Worm (Caenorhabditis elegans) whole organism, mixed stage, embryonic: ENCODE results near the gene T28F3.5.

Experiments used
- M03D4.4 ChIP-seq: sonication (generic microtip); optimal IDR thresholded peaks from 2 replicates; lab custom pipeline; 2017; ENCODE audit warnings: mild to moderate bottlenecking, missing genetic modification characterization, missing compliant biosample characterization
- bed-3 ChIP-seq: fragments of 200-800 bp; sonication (Bioruptor generic); optimal IDR thresholded peaks from 3 replicates; lab custom pipeline; 2018; ENCODE audit warnings: mild to moderate bottlenecking, missing genetic modification characterization, moderate library complexity, missing compliant biosample characterization
- blmp-1 ChIP-seq: fragments of 150-350 bp; optimal IDR thresholded peaks from 2 replicates; lab custom pipeline; 2014; ENCODE audit warnings: missing biosample characterization, missing genetic modification characterization
- ceh-39 ChIP-seq: fragments of 150-350 bp; optimal IDR thresholded peaks from 2 replicates; lab custom pipeline; 2014; ENCODE audit warnings: missing biosample characterization, missing genetic modification characterization
- ceh-43 ChIP-seq: fragments of 200-800 bp; sonication (Bioruptor generic); optimal IDR thresholded peaks from 2 replicates; lab custom pipeline; 2018; ENCODE audit warnings: mild to moderate bottlenecking, missing genetic modification characterization, moderate library complexity, missing compliant biosample characterization
- ceh-83 ChIP-seq: fragments of 200-800 bp; sonication (Bioruptor generic); optimal IDR thresholded peaks from 2 replicates; lab custom pipeline; 2018; ENCODE audit warnings: mild to moderate bottlenecking, missing genetic modification characterization, missing compliant biosample characterization
- ces-1 ChIP-seq: fragments of 150-350 bp; optimal IDR thresholded peaks from 2 replicates; lab custom pipeline; 2014; ENCODE audit warnings: missing biosample characterization, missing genetic modification reagents, missing genetic modification characterization
- cnd-1 ChIP-seq: fragments of 200-800 bp; sonication (Bioruptor generic); optimal IDR thresholded peaks from 2 replicates; lab custom pipeline; 2018; ENCODE audit warnings: mild to moderate bottlenecking, missing genetic modification characterization, missing compliant biosample characterization
- drap-1 ChIP-seq: fragments of 200-800 bp; sonication (Bioruptor generic); optimal IDR thresholded peaks from 3 replicates; lab custom pipeline; 2018; ENCODE audit warnings: mild to moderate bottlenecking, missing genetic modification characterization, missing compliant biosample characterization
- elt-3 ChIP-seq: fragments of 150-350 bp; optimal IDR thresholded peaks from 2 replicates; lab custom pipeline; 2014; ENCODE audit warnings: missing biosample characterization, missing genetic modification characterization
- ham-2 ChIP-seq: fragments of 200-800 bp; sonication (Bioruptor generic); optimal IDR thresholded peaks from 2 replicates; lab custom pipeline; 2018; ENCODE audit warnings: mild to moderate bottlenecking, missing genetic modification characterization, missing compliant biosample characterization
- hlh-1 ChIP-seq: fragments of 150-350 bp; optimal IDR thresholded peaks from 2 replicates; lab custom pipeline; 2014; ENCODE audit warnings: missing biosample characterization, missing genetic modification reagents, missing genetic modification characterization
- lin-13 ChIP-seq: fragments of 150-350 bp; optimal IDR thresholded peaks from 2 replicates; lab custom pipeline; 2014; ENCODE audit warnings: missing biosample characterization, missing genetic modification characterization
- lin-32 ChIP-seq: fragments of 200-800 bp; sonication (Bioruptor generic); optimal IDR thresholded peaks from 2 replicates; lab custom pipeline; 2018; ENCODE audit warnings: mild to moderate bottlenecking, missing genetic modification characterization, missing compliant biosample characterization
- lsy-2 ChIP-seq: fragments of 150-350 bp; optimal IDR thresholded peaks from 2 replicates; lab custom pipeline; 2014; ENCODE audit warnings: missing biosample characterization, missing genetic modification characterization
- mab-5 ChIP-seq: fragments of 150-350 bp; optimal IDR thresholded peaks from 2 replicates; lab custom pipeline; 2014; ENCODE audit warnings: missing biosample characterization, missing genetic modification characterization
- mls-2 ChIP-seq: sonication (generic microtip); optimal IDR thresholded peaks from 2 replicates; lab custom pipeline; 2016; ENCODE audit warnings: mild to moderate bottlenecking, missing genetic modification characterization, moderate library complexity, missing compliant biosample characterization
- nhr-12 ChIP-seq: fragments of 150-350 bp; optimal IDR thresholded peaks from 2 replicates; lab custom pipeline; 2014; ENCODE audit warnings: missing biosample characterization, missing genetic modification characterization
- nhr-2 ChIP-seq: fragments of 150-350 bp; optimal IDR thresholded peaks from 2 replicates; lab custom pipeline; 2014; ENCODE audit warnings: missing biosample characterization, missing genetic modification characterization
- nhr-237 ChIP-seq: fragments of 150-350 bp; optimal IDR thresholded peaks from 2 replicates; lab custom pipeline; 2014; ENCODE audit warnings: missing biosample characterization, missing genetic modification characterization
- pha-4 ChIP-seq: fragments of 150-350 bp; optimal IDR thresholded peaks from 2 replicates; lab custom pipeline; 2018; ENCODE audit warnings: missing biosample characterization, missing genetic modification reagents, missing genetic modification characterization
- sem-2 ChIP-seq: fragments of 200-800 bp; sonication (Bioruptor generic); optimal IDR thresholded peaks from 2 replicates; lab custom pipeline; 2018; ENCODE audit warnings: mild to moderate bottlenecking, missing genetic modification characterization, missing compliant biosample characterization
- snpc-4 ChIP-seq: fragments of 150-350 bp; optimal IDR thresholded peaks from 2 replicates; lab custom pipeline; 2014; ENCODE audit warnings: missing biosample characterization, missing genetic modification characterization
- tbx-8 ChIP-seq: fragments of 200-800 bp; sonication (Bioruptor generic); optimal IDR thresholded peaks from 2 replicates; lab custom pipeline; 2018; ENCODE audit warnings: mild to moderate bottlenecking, missing genetic modification characterization, moderate library complexity, missing compliant biosample characterization
- unc-120 ChIP-seq: sonication (generic microtip); optimal IDR thresholded peaks from 2 replicates; lab custom pipeline; 2017; ENCODE audit warnings: missing genetic modification characterization, missing compliant biosample characterization; ENCODE audit not compliant: poor library complexity, severe bottlenecking
- unc-39 ChIP-seq: fragments of 150-350 bp; optimal IDR thresholded peaks from 2 replicates; lab custom pipeline; 2014; ENCODE audit warnings: missing biosample characterization, missing genetic modification characterization
- unc-62 ChIP-seq: fragments of 150-350 bp; optimal IDR thresholded peaks from 2 replicates; lab custom pipeline; 2014; ENCODE audit warnings: missing biosample characterization, missing genetic modification reagents, missing genetic modification characterization
- zip-8 ChIP-seq: fragments of 150-350 bp; optimal IDR thresholded peaks from 2 replicates; lab custom pipeline; 2014; ENCODE audit warnings: missing biosample characterization, missing genetic modification characterization

The T28F3.5 gene

ce11 chrIV:17263714-17264113 is 30.9 kb upstream of the T28F3.5 start:
- no peak for TF ChIP-seq M03D4.4 (tag; lab: Kevin White, UChicago)

- TF ChIP-seq unc-39 (no peak), nhr-237 (tag; lab: Kevin White, UChicago) (no peak), nhr-12 (tag; lab: Kevin White, UChicago) (no peak), zip-8 (tag; lab: Kevin White, UChicago) (no peak), tbx-8 (GFP tag; lab: Kevin White, UChicago) (no peak), nhr-2 (tag; lab: Kevin White, UChicago) (no peak), sem-2 (GFP tag; lab: Kevin White, UChicago) (no peak), lin-32 (GFP tag; lab: Kevin White, UChicago) (no peak), snpc-4 (tag; lab: Kevin White, UChicago) (no peak), ceh-43 (GFP tag; lab: Kevin White, UChicago) (no peak), pha-4 (tag; lab: Kevin White, UChicago) (no peak), elt-3 (tag; lab: Kevin White, UChicago) (no peak), blmp-1 (tag; lab: Kevin White, UChicago) (no peak), ceh-83 (GFP tag; lab: Kevin White, UChicago) (no peak), ces-1 (no peak), mab-5 (tag; lab: Kevin White, UChicago) (no peak), drap-1 (GFP tag; lab: Kevin White, UChicago) (no peak), ham-2 (GFP tag; lab: Kevin White, UChicago) (no peak)
These were observed 29.9 kb upstream of the T28F3.5 start, which contains the start of gene F26D10.13 for ce11 chrIV:17264714-17265113. Gene F26D10.13 (minus strand): TSS chrIV:17264814.

ce11 chrIV:17265279-17265678 is 29.3 kb upstream of the T28F3.5 start, which contains the start of gene str-187:
Gene str-187 (plus strand): TSS chrIV:17265579.
- TF ChIP-seq blmp-1 (tag; lab: Kevin White, UChicago): no peak

- TF ChIP-seq cnd-1 (no peak), ceh-39 (tag; lab: Kevin White, UChicago) (no peak), pha-4 (tag; lab: Kevin White, UChicago) (no peak)
These were observed 28.9 kb upstream of the T28F3.5 start for ce11 chrIV:17265716-17266115.

ce11 chrIV:17267304-17267891 is 27.2 kb upstream of the T28F3.5 start:
- TF ChIP-seq nhr-2 (tag; lab: Kevin White, UChicago) (peak; percentile 2), ham-2 (GFP tag; lab: Kevin White, UChicago) (no peak), ces-1 (peak; percentile 44)

- no peak for TF ChIP-seq bed-3 (GFP tag; lab: Kevin White, UChicago)
These were observed 26.5 kb upstream of the T28F3.5 start for ce11 chrIV:17268069-17268468.

- TF ChIP-seq lsy-2 (tag; lab: Kevin White, UChicago) (peak; percentile 14), drap-1 (GFP tag; lab: Kevin White, UChicago) (no peak), cnd-1 (peak; percentile 5), unc-62 (GFP tag; lab: Kevin White, UChicago) (peak; percentile 78), mab-5 (tag; lab: Kevin White, UChicago) (peak; percentile 48), ceh-43 (GFP tag; lab: Kevin White, UChicago) (no peak), mls-2 (tag; lab: Kevin White, UChicago) (peak; percentile 13), nhr-12 (tag; lab: Kevin White, UChicago) (no peak), hlh-1 (tag; lab: Kevin White, UChicago) (peak; percentile 51), unc-120 (tag; lab: Kevin White, UChicago) (peak; percentile 57), ces-1 (peak; percentile 93), blmp-1 (tag; lab: Kevin White, UChicago) (peak; percentile 8), nhr-237 (tag; lab: Kevin White, UChicago) (peak; percentile 3), lin-13 (tag; lab: Kevin White, UChicago) (no peak), bed-3 (GFP tag; lab: Kevin White, UChicago) (no peak), zip-8 (tag; lab: Kevin White, UChicago) (no peak)
These were observed 26.0 kb upstream of the T28F3.5 start for ce11 chrIV:17268628-17269027.
